Worm (Caenorhabditis elegans) whole organism, L3 larva: ENCODE results near the gene del-6.

ENCODE experiments used
- ZK546.5 ChIP-seq: sonication (generic microtip); optimal IDR thresholded peaks from 2 replicates; lab custom pipeline; 2017; ENCODE audit warnings: missing biosample characterization, missing genetic modification characterization
- ceh-16 ChIP-seq: sonication (generic microtip); optimal IDR thresholded peaks from 2 replicates; lab custom pipeline; 2017; ENCODE audit warnings: missing biosample characterization, missing genetic modification characterization
- ceh-28 ChIP-seq: fragments of 150-350 bp; optimal IDR thresholded peaks from 2 replicates; lab custom pipeline; 2014; ENCODE audit warnings: missing biosample characterization, missing genetic modification reagents, missing genetic modification characterization
- ceh-82 ChIP-seq: fragments of 150-350 bp; optimal IDR thresholded peaks from 2 replicates; lab custom pipeline; 2014; ENCODE audit warnings: missing biosample characterization, missing genetic modification characterization
- ceh-9 ChIP-seq: sonication (generic microtip); optimal IDR thresholded peaks from 2 replicates; lab custom pipeline; 2018; ENCODE audit warnings: missing biosample characterization, missing genetic modification characterization
- daf-12 ChIP-seq: fragments of 150-350 bp; optimal IDR thresholded peaks from 2 replicates; lab custom pipeline; 2014; ENCODE audit warnings: missing biosample characterization, missing genetic modification reagents, missing genetic modification characterization
- egl-27 ChIP-seq: sonication (generic microtip); optimal IDR thresholded peaks from 4 replicates; lab custom pipeline; 2017; ENCODE audit warnings: missing biosample characterization, missing genetic modification reagents, missing genetic modification characterization
- egl-5 ChIP-seq: fragments of 150-350 bp; optimal IDR thresholded peaks from 2 replicates; lab custom pipeline; 2017; ENCODE audit warnings: missing biosample characterization, missing genetic modification reagents, missing genetic modification characterization, inconsistent platforms
- elt-1 ChIP-seq: fragments of 150-350 bp; optimal IDR thresholded peaks from 2 replicates; lab custom pipeline; 2014; ENCODE audit warnings: missing biosample characterization, missing genetic modification characterization
- elt-2 ChIP-seq: sonication (generic microtip); optimal IDR thresholded peaks from 2 replicates; lab custom pipeline; 2016; ENCODE audit warnings: missing genetic modification reagents, mild to moderate bottlenecking, missing genetic modification characterization, missing compliant biosample characterization
- elt-3 ChIP-seq, 3 experiments: fragments of 150-350 bp in 1 of 3; sonication (generic microtip) in 2 of 3; optimal IDR thresholded peaks; 2 replicates in 2 of 3; 4 replicates in 1 of 3; lab custom pipeline; 2014 to 2017; ENCODE audit warnings: missing biosample characterization in 3 of 3, missing genetic modification characterization in 3 of 3
- eor-1 ChIP-seq, 2 experiments: fragments of 150-350 bp; optimal IDR thresholded peaks; 2 replicates each; lab custom pipeline; 2014 to 2018; ENCODE audit warnings: missing biosample characterization in 2 of 2, missing genetic modification characterization in 2 of 2
- fkh-10 ChIP-seq: sonication (generic microtip); optimal IDR thresholded peaks from 2 replicates; lab custom pipeline; 2017; ENCODE audit warnings: missing biosample characterization, missing genetic modification reagents, missing genetic modification characterization
- fkh-2 ChIP-seq: fragments of 150-350 bp; optimal IDR thresholded peaks from 2 replicates; lab custom pipeline; 2014; ENCODE audit warnings: missing biosample characterization, missing genetic modification reagents, missing genetic modification characterization
- fos-1 ChIP-seq: fragments of 150-350 bp; optimal IDR thresholded peaks from 2 replicates; lab custom pipeline; 2014; ENCODE audit warnings: missing biosample characterization, missing genetic modification characterization
- hmg-11 ChIP-seq: sonication (generic microtip); optimal IDR thresholded peaks from 2 replicates; lab custom pipeline; 2016; ENCODE audit warnings: missing genetic modification characterization, missing compliant biosample characterization
- jun-1 ChIP-seq: fragments of 150-350 bp; optimal IDR thresholded peaks from 2 replicates; lab custom pipeline; 2014; ENCODE audit warnings: missing biosample characterization, missing genetic modification reagents, missing genetic modification characterization
- lin-15B ChIP-seq: fragments of 150-350 bp; optimal IDR thresholded peaks from 2 replicates; lab custom pipeline; 2014; ENCODE audit warnings: missing biosample characterization, missing genetic modification characterization
- lin-39 ChIP-seq: fragments of 150-350 bp; optimal IDR thresholded peaks from 2 replicates; lab custom pipeline; 2018; ENCODE audit warnings: missing biosample characterization, missing genetic modification reagents, missing genetic modification characterization
- lsy-12 ChIP-seq: sonication (generic microtip); optimal IDR thresholded peaks from 2 replicates; lab custom pipeline; 2016; ENCODE audit warnings: mild to moderate bottlenecking, missing genetic modification characterization, missing compliant biosample characterization
- mdl-1 ChIP-seq: fragments of 150-350 bp; optimal IDR thresholded peaks from 2 replicates; lab custom pipeline; 2014; ENCODE audit warnings: missing biosample characterization, missing genetic modification characterization
- nfya-1 ChIP-seq: sonication (generic microtip); optimal IDR thresholded peaks from 2 replicates; lab custom pipeline; 2017; ENCODE audit warnings: missing genetic modification characterization, mild to moderate bottlenecking, missing compliant biosample characterization, antibody characterized with exemption, moderate library complexity; ENCODE audit not compliant: insufficient read depth
- nhr-23 ChIP-seq: fragments of 150-350 bp; optimal IDR thresholded peaks from 2 replicates; lab custom pipeline; 2014; ENCODE audit warnings: missing biosample characterization, missing genetic modification reagents, missing genetic modification characterization
- nhr-237 ChIP-seq: fragments of 150-350 bp; optimal IDR thresholded peaks from 2 replicates; lab custom pipeline; 2014; ENCODE audit warnings: missing biosample characterization, missing genetic modification characterization
- nhr-28 ChIP-seq: fragments of 150-350 bp; optimal IDR thresholded peaks from 2 replicates; lab custom pipeline; 2014; ENCODE audit warnings: missing biosample characterization, missing genetic modification characterization
- nhr-43 ChIP-seq: sonication (generic microtip); optimal IDR thresholded peaks from 2 replicates; lab custom pipeline; 2016; ENCODE audit warnings: mild to moderate bottlenecking, missing genetic modification characterization, missing compliant biosample characterization; ENCODE audit not compliant: poor library complexity, severe bottlenecking
- nhr-67 ChIP-seq: fragments of 150-350 bp; optimal IDR thresholded peaks from 2 replicates; lab custom pipeline; 2014; ENCODE audit warnings: missing biosample characterization, missing genetic modification characterization
- nhr-76 ChIP-seq: fragments of 150-350 bp; sonication (generic microtip); optimal IDR thresholded peaks from 5 replicates; lab custom pipeline; 2014; ENCODE audit warnings: missing biosample characterization, missing genetic modification characterization
- nhr-77 ChIP-seq: fragments of 150-350 bp; optimal IDR thresholded peaks from 2 replicates; lab custom pipeline; 2014; ENCODE audit warnings: missing biosample characterization, missing genetic modification characterization
- pha-4 ChIP-seq: fragments of 150-350 bp; optimal IDR thresholded peaks from 2 replicates; lab custom pipeline; 2014; ENCODE audit warnings: missing biosample characterization, missing genetic modification reagents, missing genetic modification characterization
- pqm-1 ChIP-seq: fragments of 150-350 bp; optimal IDR thresholded peaks from 2 replicates; lab custom pipeline; 2017; ENCODE audit warnings: missing biosample characterization, missing genetic modification characterization, inconsistent platforms
- sea-2 ChIP-seq: fragments of 150-350 bp; sonication (generic microtip); optimal IDR thresholded peaks from 4 replicates; lab custom pipeline; 2014; ENCODE audit warnings: missing biosample characterization, missing genetic modification reagents, missing genetic modification characterization
- snpc-4 ChIP-seq: fragments of 150-350 bp; optimal IDR thresholded peaks from 2 replicates; lab custom pipeline; 2014; ENCODE audit warnings: missing biosample characterization, missing genetic modification characterization
- tbx-2 ChIP-seq: sonication (generic microtip); optimal IDR thresholded peaks from 2 replicates; lab custom pipeline; 2016; ENCODE audit warnings: mild to moderate bottlenecking, missing genetic modification characterization, missing compliant biosample characterization
- unc-39 ChIP-seq: sonication (generic microtip); optimal IDR thresholded peaks from 4 replicates; lab custom pipeline; 2017; ENCODE audit warnings: missing biosample characterization, missing genetic modification characterization
- zag-1 ChIP-seq: fragments of 150-350 bp; optimal IDR thresholded peaks from 2 replicates; lab custom pipeline; 2014; ENCODE audit warnings: missing biosample characterization, missing genetic modification characterization
- ztf-11 ChIP-seq: fragments of 150-350 bp; optimal IDR thresholded peaks from 2 replicates; lab custom pipeline; 2014; ENCODE audit warnings: missing biosample characterization, missing genetic modification characterization
- ztf-4 ChIP-seq: fragments of 150-350 bp; optimal IDR thresholded peaks from 2 replicates; lab custom pipeline; 2014; ENCODE audit warnings: missing biosample characterization, missing genetic modification characterization

The del-6 gene

ce11 chrV:10589774-10590528, 17.2 kb downstream of the del-6 start, which contains the start of gene ttr-23:
Gene ttr-23 (minus strand): TSS chrV:10589860.
- TF ChIP-seq egl-5 (tag; lab: Kevin White, UChicago) (no peak), nhr-237 (tag; lab: Kevin White, UChicago) (no peak), lin-15B (tag; lab: Kevin White, UChicago) (no peak), snpc-4 (tag; lab: Kevin White, UChicago) (no peak), nhr-77 (tag; lab: Kevin White, UChicago) (no peak), ceh-28 (tag; lab: Kevin White, UChicago) (peak; percentile 37), zag-1 (no peak), ZK546.5 (tag; lab: Kevin White, UChicago) (no peak), daf-12 (tag; lab: Kevin White, UChicago) (no peak), lin-39 (tag; lab: Kevin White, UChicago) (no peak), ztf-11 (tag; lab: Kevin White, UChicago) (no peak), fkh-10 (GFP tag; lab: Kevin White, UChicago) (no peak), mdl-1 (tag; lab: Kevin White, UChicago) (no peak), pqm-1 (tag; lab: Kevin White, UChicago) (peak; percentile 6), ztf-4 (tag; lab: Kevin White, UChicago) (no peak), nhr-67 (tag; lab: Kevin White, UChicago) (no peak), elt-1 (tag; lab: Kevin White, UChicago) (no peak), hmg-11 (no peak), fos-1 (tag; lab: Kevin White, UChicago) (no peak), pha-4 (tag; lab: Kevin White, UChicago) (peak; percentile 51), nhr-28 (tag; lab: Kevin White, UChicago) (no peak), nhr-23 (tag; lab: Kevin White, UChicago) (no peak), fkh-2 (tag; lab: Kevin White, UChicago) (no peak), elt-2 (tag; lab: Kevin White, UChicago) (peak; percentile 70)

- TF ChIP-seq zag-1 (no peak), nhr-77 (tag; lab: Kevin White, UChicago) (no peak), unc-39 (no peak), nhr-43 (tag; lab: Kevin White, UChicago) (no peak), jun-1 (tag; lab: Kevin White, UChicago) (no peak), ceh-82 (tag; lab: Kevin White, UChicago) (no peak), lsy-12 (tag; lab: Kevin White, UChicago) (no peak), elt-1 (tag; lab: Kevin White, UChicago) (no peak), pha-4 (tag; lab: Kevin White, UChicago) (no peak), nhr-76 (tag; lab: Kevin White, UChicago) (no peak), nfya-1 (tag; lab: Kevin White, UChicago) (no peak), mdl-1 (tag; lab: Kevin White, UChicago) (no peak), fos-1 (tag; lab: Kevin White, UChicago) (no peak), elt-3 (tag; optimal IDR thresholded peaks at IDR 0.05; lab: Kevin White, UChicago) (no peak), fkh-10 (GFP tag; lab: Kevin White, UChicago) (no peak), eor-1 (tag; optimal IDR thresholded peaks at IDR 0.05; lab: Kevin White, UChicago) (no peak)
Observed at ce11 chrV:10592479-10592878, 19.8 kb downstream of the del-6 start, which contains the start of gene T21C9.9. Gene T21C9.9 (minus strand): TSS chrV:10592579.

- TF ChIP-seq egl-27 (no peak), lsy-12 (tag; lab: Kevin White, UChicago) (no peak), nhr-67 (tag; lab: Kevin White, UChicago) (no peak), daf-12 (tag; lab: Kevin White, UChicago) (no peak), hmg-11 (no peak), pha-4 (tag; lab: Kevin White, UChicago) (no peak), ceh-16 (tag; lab: Kevin White, UChicago) (no peak), nhr-77 (tag; lab: Kevin White, UChicago) (no peak), tbx-2 (tag; lab: Kevin White, UChicago) (no peak), elt-2 (tag; lab: Kevin White, UChicago) (no peak), elt-3 (tag; optimal IDR thresholded peaks at IDR 0.05; lab: Kevin White, UChicago) (no peak), lin-39 (tag; lab: Kevin White, UChicago) (no peak), ceh-9 (tag; lab: Kevin White, UChicago) (no peak), elt-1 (tag; lab: Kevin White, UChicago) (no peak), sea-2 (no peak), pqm-1 (tag; lab: Kevin White, UChicago) (no peak)
Observed at ce11 chrV:10594810-10595209, 22.1 kb downstream of the del-6 start, which contains the start of gene T21C9.11. Gene T21C9.11 (minus strand): TSS chrV:10594910.
